Fruit fly (Drosophila melanogaster) whole organism, embryonic: ENCODE data around the gene CG31875.
A peak's percentile ranks its signal among the peaks of the same experiment; 100 is the strongest.

Source experiments
- Asciz ChIP-seq: fragments of 200-800 bp; sonication (Bioruptor generic); optimal IDR thresholded peaks from 2 replicates; lab custom pipeline; 2017; ENCODE audit warnings: missing biosample characterization, mild to moderate bottlenecking, missing genetic modification characterization, missing genetic modification reagents
- Atf6 ChIP-seq: fragments of 200-800 bp; sonication (Bioruptor generic); IDR thresholded peaks from 2 replicates; pipeline ENCODE4 v1.3.6; 2022; ENCODE audit warnings: missing biosample characterization, missing genetic modification characterization
- B-H1 ChIP-seq: fragments of 200-800 bp; sonication (Bioruptor generic); IDR thresholded peaks from 3 replicates; pipeline ENCODE4 v1.3.6; 2022; ENCODE audit warnings: missing biosample characterization, missing genetic modification characterization
- Bdp1 ChIP-seq: fragments of 200-800 bp; sonication (Bioruptor generic); optimal IDR thresholded peaks from 3 replicates; lab custom pipeline; 2016; ENCODE audit warnings: missing biosample characterization, missing genetic modification characterization
- CG10431 ChIP-seq: fragments of 200-800 bp; sonication (Bioruptor generic); optimal IDR thresholded peaks from 3 replicates; lab custom pipeline; 2018; ENCODE audit warnings: missing biosample characterization, mild to moderate bottlenecking, missing genetic modification characterization
- CG11696 ChIP-seq: fragments of 200-800 bp; sonication (Bioruptor generic); IDR thresholded peaks from 2 replicates; pipeline ENCODE4 v1.3.6; 2022; ENCODE audit warnings: missing biosample characterization, missing genetic modification characterization
- CG12942 ChIP-seq: fragments of 200-800 bp; sonication (Bioruptor generic); optimal IDR thresholded peaks from 3 replicates; lab custom pipeline; 2016; ENCODE audit warnings: missing biosample characterization, missing genetic modification characterization
- CG16779 ChIP-seq: fragments of 200-800 bp; sonication (Bioruptor generic); IDR thresholded peaks from 2 replicates; pipeline ENCODE4 v1.3.6; 2022; ENCODE audit warnings: missing biosample characterization, missing genetic modification characterization
- CG17359 ChIP-seq: fragments of 200-800 bp; sonication (Bioruptor generic); optimal IDR thresholded peaks from 3 replicates; lab custom pipeline; 2018; ENCODE audit warnings: missing biosample characterization, mild to moderate bottlenecking, missing genetic modification characterization, moderate library complexity
- CG18262 ChIP-seq: fragments of 200-800 bp; optimal IDR thresholded peaks from 3 replicates; lab custom pipeline; 2019; ENCODE audit warnings: missing biosample characterization, mild to moderate bottlenecking, missing genetic modification characterization, moderate library complexity
- CG4328 ChIP-seq: fragments of 200-800 bp; sonication (Bioruptor generic); optimal IDR thresholded peaks from 3 replicates; lab custom pipeline; 2017; ENCODE audit warnings: missing biosample characterization, missing genetic modification reagents, missing genetic modification characterization
- CG6791 ChIP-seq: fragments of 200-800 bp; sonication (Bioruptor generic); IDR thresholded peaks from 3 replicates; pipeline ENCODE4 v1.3.6; 2022; ENCODE audit warnings: missing biosample characterization, missing genetic modification characterization; ENCODE audit not compliant: partially characterized antibody
- CG6854 ChIP-seq: fragments of 200-800 bp; sonication (Bioruptor generic); optimal IDR thresholded peaks from 3 replicates; lab custom pipeline; 2017; ENCODE audit warnings: missing biosample characterization, mild to moderate bottlenecking, missing genetic modification characterization
- CG7372 ChIP-seq: fragments of 200-800 bp; sonication (Bioruptor generic); IDR thresholded peaks from 2 replicates; pipeline ENCODE4 v1.3.6; 2022; ENCODE audit warnings: missing biosample characterization, missing genetic modification characterization
- CG7745 ChIP-seq: fragments of 200-800 bp; sonication (Bioruptor generic); optimal IDR thresholded peaks from 2 replicates; lab custom pipeline; 2018; ENCODE audit warnings: missing biosample characterization, mild to moderate bottlenecking, missing genetic modification characterization, moderate library complexity
- CG8478 ChIP-seq: fragments of >200 bp; optimal IDR thresholded peaks from 2 replicates; lab custom pipeline; 2018
- CG8944 ChIP-seq: fragments of 200-800 bp; sonication (Bioruptor generic); optimal IDR thresholded peaks from 3 replicates; lab custom pipeline; 2016; ENCODE audit warnings: missing biosample characterization, missing genetic modification characterization
- Deaf1 ChIP-seq: fragments of 200-800 bp; optimal IDR thresholded peaks from 3 replicates; lab custom pipeline; 2019; ENCODE audit warnings: missing biosample characterization, mild to moderate bottlenecking, missing genetic modification characterization, moderate library complexity
- Doc2 ChIP-seq: fragments of 200-800 bp; sonication (Bioruptor generic); IDR thresholded peaks from 2 replicates; pipeline ENCODE4 v1.3.6; 2022; ENCODE audit warnings: missing biosample characterization, missing genetic modification characterization
- Elba2 ChIP-seq: fragments of 200-800 bp; sonication (Bioruptor generic); optimal IDR thresholded peaks from 3 replicates; lab custom pipeline; 2016; ENCODE audit warnings: missing biosample characterization, missing genetic modification characterization
- Hey ChIP-seq: fragments of 200-800 bp; sonication (Bioruptor generic); optimal IDR thresholded peaks from 3 replicates; lab custom pipeline; 2018; ENCODE audit warnings: missing biosample characterization, mild to moderate bottlenecking, missing genetic modification characterization
- Hr51 ChIP-seq, 2 experiments: fragments of 200-800 bp; sonication (Bioruptor generic); optimal IDR thresholded peaks; 2 replicates in 1 of 2; 3 replicates in 1 of 2; lab custom pipeline; 2016 to 2018; ENCODE audit warnings: missing biosample characterization in 2 of 2, missing genetic modification characterization in 2 of 2, mild to moderate bottlenecking in 1 of 2, moderate library complexity in 1 of 2
- Lpt ChIP-seq: fragments of >200 bp; optimal IDR thresholded peaks from 2 replicates; lab custom pipeline; 2018; ENCODE audit warnings: missing biosample characterization, missing genetic modification characterization
- MBD-R2 ChIP-seq: fragments of 200-800 bp; sonication (Bioruptor generic); IDR thresholded peaks from 2 replicates; pipeline ENCODE4 v1.3.6; 2022; ENCODE audit warnings: missing biosample characterization, missing genetic modification characterization
- Poxn ChIP-seq: fragments of 200-800 bp; sonication (Bioruptor generic); IDR thresholded peaks from 2 replicates; pipeline ENCODE4 v1.3.6; 2022; ENCODE audit warnings: missing biosample characterization, missing genetic modification characterization
- caup ChIP-seq: fragments of 200-800 bp; sonication (Bioruptor generic); optimal IDR thresholded peaks from 3 replicates; lab custom pipeline; 2017; ENCODE audit warnings: missing biosample characterization, mild to moderate bottlenecking, missing genetic modification characterization, moderate library complexity; ENCODE audit not compliant: severe bottlenecking
- chif ChIP-seq, 2 experiments: fragments of 200-800 bp; sonication (Bioruptor generic); optimal IDR thresholded peaks; 3 replicates each; lab custom pipeline; 2016; ENCODE audit warnings: missing biosample characterization in 2 of 2, missing genetic modification characterization in 2 of 2
- crp ChIP-seq, 2 experiments: fragments of 200-800 bp; sonication (Bioruptor generic); optimal IDR thresholded peaks; 2 replicates in 1 of 2; 3 replicates in 1 of 2; lab custom pipeline; 2017; ENCODE audit warnings: missing biosample characterization in 2 of 2, missing genetic modification characterization in 2 of 2, mild to moderate bottlenecking in 1 of 2, moderate library complexity in 1 of 2
- ems ChIP-seq: fragments of 200-800 bp; sonication (Bioruptor generic); optimal IDR thresholded peaks from 3 replicates; lab custom pipeline; 2016; ENCODE audit warnings: missing biosample characterization, missing genetic modification characterization
- esg ChIP-seq: fragments of 200-800 bp; sonication (Bioruptor generic); conservative IDR thresholded peaks from 2 replicates; pipeline ENCODE4 v1.3.6; 2022; ENCODE audit warnings: missing biosample characterization, missing genetic modification characterization
- exex ChIP-seq: fragments of 200-800 bp; sonication (Bioruptor generic); optimal IDR thresholded peaks from 4 replicates; lab custom pipeline; 2018; ENCODE audit warnings: missing biosample characterization, mild to moderate bottlenecking, missing genetic modification characterization, moderate library complexity
- fu2 ChIP-seq: fragments of 200-800 bp; sonication (Bioruptor generic); optimal IDR thresholded peaks from 2 replicates; lab custom pipeline; 2016; ENCODE audit warnings: missing biosample characterization, missing genetic modification characterization
- ham ChIP-seq: fragments of 200-800 bp; sonication (Bioruptor generic); IDR thresholded peaks from 2 replicates; pipeline ENCODE4 v1.3.6; 2022; ENCODE audit warnings: missing biosample characterization, missing genetic modification characterization
- ind ChIP-seq: fragments of 200-800 bp; sonication (Bioruptor generic); optimal IDR thresholded peaks from 3 replicates; lab custom pipeline; 2016; ENCODE audit warnings: missing biosample characterization, missing genetic modification characterization
- kni ChIP-seq: fragments of 200-800 bp; sonication (Bioruptor generic); optimal IDR thresholded peaks from 3 replicates; lab custom pipeline; 2017; ENCODE audit warnings: mild to moderate bottlenecking, missing biosample characterization, missing genetic modification reagents, missing genetic modification characterization
- lbe ChIP-seq: fragments of 200-800 bp; sonication (Bioruptor generic); optimal IDR thresholded peaks from 2 replicates; lab custom pipeline; 2016; ENCODE audit warnings: missing biosample characterization, mild to moderate bottlenecking, missing genetic modification characterization
- lmd ChIP-seq: fragments of 200-800 bp; sonication (Bioruptor generic); IDR thresholded peaks from 2 replicates; pipeline ENCODE4 v1.3.6; 2022; ENCODE audit warnings: missing biosample characterization, missing genetic modification characterization
- luna ChIP-seq: fragments of 200-800 bp; sonication (Bioruptor generic); optimal IDR thresholded peaks from 2 replicates; lab custom pipeline; 2016; ENCODE audit warnings: missing biosample characterization, missing genetic modification characterization
- maf-S ChIP-seq: fragments of 200-800 bp; sonication (Bioruptor generic); optimal IDR thresholded peaks from 2 replicates; lab custom pipeline; 2016; ENCODE audit warnings: missing biosample characterization, missing genetic modification characterization
- nmo ChIP-seq: fragments of 200-800 bp; sonication (Bioruptor generic); optimal IDR thresholded peaks from 2 replicates; lab custom pipeline; 2018; ENCODE audit warnings: missing biosample characterization, mild to moderate bottlenecking, missing genetic modification characterization, moderate library complexity
- oc ChIP-seq: fragments of 200-800 bp; sonication (Bioruptor generic); optimal IDR thresholded peaks from 2 replicates; lab custom pipeline; 2018; ENCODE audit warnings: missing biosample characterization, mild to moderate bottlenecking, missing genetic modification characterization, moderate library complexity
- odd ChIP-seq: fragments of 200-800 bp; sonication (Bioruptor generic); optimal IDR thresholded peaks from 2 replicates; lab custom pipeline; 2017; ENCODE audit warnings: missing biosample characterization, mild to moderate bottlenecking, missing genetic modification characterization
- psq ChIP-seq: fragments of 200-800 bp; sonication (Bioruptor generic); optimal IDR thresholded peaks from 2 replicates; lab custom pipeline; 2017; ENCODE audit warnings: missing biosample characterization, missing genetic modification characterization
- rib ChIP-seq: fragments of 200-800 bp; sonication (Bioruptor generic); IDR thresholded peaks from 2 replicates; pipeline ENCODE4 v1.3.6; 2022; ENCODE audit warnings: missing biosample characterization, missing genetic modification characterization
- schlank ChIP-seq: fragments of 200-800 bp; sonication (Bioruptor generic); optimal IDR thresholded peaks from 2 replicates; lab custom pipeline; 2018; ENCODE audit warnings: missing biosample characterization, mild to moderate bottlenecking, missing genetic modification characterization
- slp2 ChIP-seq: fragments of 200-800 bp; sonication (Bioruptor generic); optimal IDR thresholded peaks from 2 replicates; lab custom pipeline; 2016; ENCODE audit warnings: missing biosample characterization, missing genetic modification characterization
- tap ChIP-seq: fragments of 200-800 bp; optimal IDR thresholded peaks from 3 replicates; lab custom pipeline; 2019; ENCODE audit warnings: missing biosample characterization, mild to moderate bottlenecking, missing genetic modification characterization, moderate library complexity
- tgo ChIP-seq: fragments of 200-800 bp; sonication (Bioruptor generic); IDR thresholded peaks from 3 replicates; pipeline ENCODE4 v1.3.6; 2022; ENCODE audit warnings: missing biosample characterization, missing genetic modification characterization
- unc-4 ChIP-seq: fragments of 200-800 bp; sonication (Bioruptor generic); IDR thresholded peaks from 2 replicates; pipeline ENCODE4 v1.3.6; 2022; ENCODE audit warnings: missing biosample characterization, missing genetic modification characterization; ENCODE audit not compliant: partially characterized antibody

Gene CG31875

dm6 chr2L:9966983-9967737 lies 35.4 kb downstream of the CG31875 start, which contains the start of the genes Dref and RpL13 (continued):
- TF ChIP-seq luna (GFP tag; lab: Kevin White, UChicago) (peak; percentile 79), B-H1 (GFP tag; lab: Robert Waterston, UW) (peak; percentile 39; the same call in 2 of the 3 replicates), CG10431 (GFP tag; lab: Kevin White, UChicago) (peak; percentile 94), schlank (tag; lab: Kevin White, UChicago) (peak; percentile 95), CG18262 (tag; lab: Kevin White, UChicago) (peak; percentile 80), CG17359 (tag; lab: Kevin White, UChicago) (peak; percentile 85), maf-S (GFP tag; lab: Kevin White, UChicago) (peak; percentile 78), psq (peak; percentile 44), tap (tag; lab: Kevin White, UChicago) (peak; percentile 79), CG11696 (GFP tag; lab: Robert Waterston, UW) (peak; percentile 72), CG4328 (GFP tag; lab: Kevin White, UChicago) (peak; percentile 95), CG7745 (tag; lab: Kevin White, UChicago) (peak; percentile 81), chif (GFP tag; optimal IDR thresholded peaks at IDR 0.05; lab: Kevin White, UChicago) (peak; percentile 67 to 85), esg (GFP tag; lab: Robert Waterston, UW) (peak; percentile 52), Deaf1 (tag; lab: Kevin White, UChicago) (peak; percentile 64), exex (tag; lab: Kevin White, UChicago) (peak; percentile 75), odd (GFP tag; lab: Kevin White, UChicago) (peak; percentile 95), slp2 (peak; percentile 90), rib (peak; percentile 27; the same call in 1 of the 2 replicates), Lpt (GFP tag; lab: Kevin White, UChicago) (no peak), lbe (GFP tag; lab: Kevin White, UChicago) (peak; percentile 78), CG7372 (GFP tag; lab: Robert Waterston, UW) (peak; percentile 60), CG8944 (GFP tag; lab: Kevin White, UChicago) (peak; percentile 51), oc (tag; lab: Kevin White, UChicago) (peak; percentile 60), fu2 (peak; percentile 86), Doc2 (GFP tag; lab: Robert Waterston, UW) (no peak), caup (GFP tag; lab: Kevin White, UChicago) (peak; percentile 97), kni (peak; percentile 97), Atf6 (GFP tag; lab: Robert Waterston, UW) (peak; percentile 84), Elba2 (no peak), ind (GFP tag; lab: Kevin White, UChicago) (peak; percentile 69), nmo (peak; percentile 84), unc-4 (GFP tag; lab: Robert Waterston, UW) (peak; percentile 73), MBD-R2 (GFP tag; lab: Robert Waterston, UW) (peak; percentile 69), ham (GFP tag; lab: Robert Waterston, UW) (0 out of 2 replicates have a peak, but pooled peaks have one; percentile 5), Hey (tag; lab: Kevin White, UChicago) (peak; percentile 90), ems (peak; percentile 79), crp (GFP tag; optimal IDR thresholded peaks at IDR 0.05; lab: Kevin White, UChicago) (peak in 1 of 2 experiments; percentile 51), CG8478 (no peak), Asciz (peak; percentile 92), CG12942 (GFP tag; lab: Kevin White, UChicago) (peak; percentile 69), CG6791 (GFP tag; lab: Robert Waterston, UW) (peak; percentile 69; the same call in 2 of the 3 replicates), CG16779 (GFP tag; lab: Robert Waterston, UW) (peak; percentile 59), Bdp1 (GFP tag; lab: Kevin White, UChicago) (peak; percentile 64), tgo (GFP tag; lab: Robert Waterston, UW) (peak; percentile 72), CG6854 (peak; percentile 94), Hr51 (GFP tag; optimal IDR thresholded peaks at IDR 0.05; lab: Kevin White, UChicago) (peak; percentile 81 to 88), Poxn (peak; percentile 57; the same call in 1 of the 2 replicates), lmd (GFP tag; lab: Robert Waterston, UW) (peak; percentile 59; the same call in 1 of the 2 replicates)
